Worm (Caenorhabditis elegans) whole organism, dauer: ENCODE measurements around the gene F08G2.8.

ENCODE experiments used
- unc-62 ChIP-seq: sonication (generic microtip); optimal IDR thresholded peaks from 2 replicates; lab custom pipeline; 2017; ENCODE audit warnings: missing biosample characterization, missing genetic modification reagents, missing genetic modification characterization

Gene F08G2.8

DNA sequence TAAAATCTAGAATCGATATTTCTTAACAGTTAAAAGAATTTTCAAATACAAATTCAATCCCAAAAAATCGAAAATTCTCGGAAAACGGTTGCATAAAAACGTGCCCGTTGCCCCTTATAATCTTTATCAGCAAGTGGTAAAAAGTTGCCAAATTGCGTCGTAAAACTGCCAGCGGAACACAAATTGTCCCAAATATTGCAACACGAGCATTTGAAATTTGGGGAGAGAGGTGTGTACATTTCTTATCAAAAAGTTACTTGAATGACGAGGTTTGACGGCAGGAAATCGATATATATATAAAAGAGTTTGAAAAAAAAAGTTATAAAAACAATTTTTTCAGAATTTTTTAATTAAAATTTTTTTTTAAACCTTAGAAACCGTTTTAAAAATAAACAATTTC, 6.1 kb upstream of the F08G2.8 start:
- no peak for TF ChIP-seq unc-62

DNA sequence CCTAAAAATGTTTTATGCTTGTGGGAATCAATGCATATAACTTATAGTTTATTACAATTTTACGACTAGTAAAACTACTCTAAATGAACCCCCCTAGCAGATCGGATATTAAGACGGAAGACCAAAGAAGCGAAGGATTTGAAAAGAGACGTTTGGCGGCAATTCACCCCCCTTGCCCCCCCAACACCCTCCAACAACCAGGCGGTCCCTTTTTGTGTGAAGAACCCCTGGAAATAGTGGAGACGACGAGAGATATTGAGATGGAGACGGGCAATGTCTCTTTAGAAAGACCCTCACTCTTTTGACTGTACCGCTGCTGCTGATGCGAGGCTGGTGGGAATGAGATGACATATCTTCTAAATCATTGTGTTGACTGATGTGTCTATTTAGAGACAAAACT, 4.7 kb upstream of the F08G2.8 start:
- TF ChIP-seq unc-62, result no peak

DNA sequence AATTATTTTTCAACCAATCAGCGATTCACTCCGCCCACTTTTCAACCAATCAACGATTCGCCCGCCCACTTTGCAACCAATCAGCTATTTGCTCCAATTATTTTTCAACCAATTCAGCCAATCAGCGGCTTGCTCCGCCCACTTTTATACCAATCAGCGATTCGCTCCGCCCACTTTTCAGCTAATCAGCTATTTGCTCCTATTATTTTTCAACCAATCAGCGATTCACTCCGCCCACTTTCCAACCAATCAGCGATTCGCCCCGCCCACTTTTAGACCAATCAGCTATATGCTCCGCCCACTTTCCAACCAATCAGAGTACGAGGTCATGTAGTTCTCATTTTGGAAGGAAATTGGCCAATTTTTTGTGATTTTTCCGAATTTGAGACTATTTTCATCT, 3.2 kb downstream of the F08G2.8 start:
- TF ChIP-seq unc-62, result no peak

DNA sequence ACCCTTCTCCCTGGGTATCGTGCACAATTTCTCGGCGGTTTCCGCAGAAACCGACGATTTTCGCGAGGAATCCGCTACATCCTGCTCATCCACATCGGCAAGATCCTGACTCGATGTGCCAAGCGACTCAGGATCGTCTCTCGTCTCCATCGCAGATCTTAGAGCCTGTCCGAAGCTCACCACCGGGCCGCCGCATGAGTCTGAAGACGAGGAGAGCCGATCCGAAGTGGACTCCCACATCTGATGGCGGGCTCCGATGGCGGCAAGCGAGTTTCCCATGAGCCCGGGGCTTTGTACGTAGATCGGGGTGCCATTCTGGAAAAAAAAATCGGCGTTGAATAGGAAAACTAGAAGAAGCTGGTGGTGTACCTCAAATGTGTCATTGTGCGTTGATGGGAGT, 6.2 kb downstream of the F08G2.8 start:
- no peak for TF ChIP-seq unc-62

DNA sequence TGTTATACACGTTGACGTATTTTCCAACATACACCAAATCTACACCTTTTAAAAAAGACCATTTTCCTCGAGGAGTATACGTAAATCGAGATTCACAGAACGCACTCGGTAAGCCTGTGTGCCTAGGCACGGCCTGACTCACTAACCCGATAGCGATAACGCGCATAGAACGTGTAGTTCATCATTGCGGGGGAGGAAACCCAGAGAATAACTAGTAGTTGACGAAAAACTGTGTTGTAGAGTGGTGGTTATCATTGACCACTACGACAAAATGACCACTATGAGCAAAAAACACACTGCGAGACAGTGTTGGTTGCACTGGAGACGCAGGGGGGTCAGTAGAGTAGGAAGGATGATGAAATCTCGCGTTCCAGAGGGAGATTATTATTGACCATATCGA, 7.7 kb downstream of the F08G2.8 start:
- TF ChIP-seq unc-62, result no peak

DNA sequence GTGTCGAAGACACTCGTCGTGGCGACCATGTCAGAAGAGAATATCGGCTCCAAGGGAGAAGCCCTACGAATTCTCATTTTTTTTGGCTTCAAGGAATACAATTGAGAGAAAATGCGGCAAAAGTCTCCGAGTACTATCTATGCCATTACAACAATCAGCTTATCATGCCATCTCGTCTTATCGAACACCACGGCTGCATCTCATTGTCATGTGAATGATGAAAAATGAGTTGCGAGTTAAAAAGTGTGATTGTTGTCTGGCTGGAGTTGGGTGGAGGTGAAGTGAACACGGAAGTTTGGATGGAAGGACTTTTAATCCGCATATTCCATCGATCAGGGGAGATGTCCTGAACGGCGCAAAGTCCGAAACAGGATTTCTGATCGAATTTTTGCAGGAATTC, 8.8 kb downstream of the F08G2.8 start:
- no peak for TF ChIP-seq unc-62

DNA sequence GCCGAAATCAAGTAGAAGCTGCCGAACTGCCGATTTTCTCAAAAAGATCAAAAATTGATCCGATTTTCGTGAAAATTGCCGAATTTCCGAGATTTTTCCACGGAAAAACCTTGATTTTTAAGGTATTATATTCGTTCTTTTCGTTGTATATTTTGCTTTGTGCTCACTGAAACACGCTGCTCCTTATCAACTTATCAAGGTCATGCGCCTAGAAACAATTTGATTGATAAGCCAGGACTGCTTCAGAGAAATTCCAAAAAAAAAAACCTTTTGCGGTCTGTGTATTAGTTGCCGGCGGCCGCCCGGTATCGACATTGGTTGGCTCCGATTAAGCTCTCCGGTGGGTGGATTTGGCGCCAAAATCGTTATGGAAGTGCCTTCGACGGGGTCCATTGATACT, 10.3 kb downstream of the F08G2.8 start:
- no peak for TF ChIP-seq unc-62

DNA sequence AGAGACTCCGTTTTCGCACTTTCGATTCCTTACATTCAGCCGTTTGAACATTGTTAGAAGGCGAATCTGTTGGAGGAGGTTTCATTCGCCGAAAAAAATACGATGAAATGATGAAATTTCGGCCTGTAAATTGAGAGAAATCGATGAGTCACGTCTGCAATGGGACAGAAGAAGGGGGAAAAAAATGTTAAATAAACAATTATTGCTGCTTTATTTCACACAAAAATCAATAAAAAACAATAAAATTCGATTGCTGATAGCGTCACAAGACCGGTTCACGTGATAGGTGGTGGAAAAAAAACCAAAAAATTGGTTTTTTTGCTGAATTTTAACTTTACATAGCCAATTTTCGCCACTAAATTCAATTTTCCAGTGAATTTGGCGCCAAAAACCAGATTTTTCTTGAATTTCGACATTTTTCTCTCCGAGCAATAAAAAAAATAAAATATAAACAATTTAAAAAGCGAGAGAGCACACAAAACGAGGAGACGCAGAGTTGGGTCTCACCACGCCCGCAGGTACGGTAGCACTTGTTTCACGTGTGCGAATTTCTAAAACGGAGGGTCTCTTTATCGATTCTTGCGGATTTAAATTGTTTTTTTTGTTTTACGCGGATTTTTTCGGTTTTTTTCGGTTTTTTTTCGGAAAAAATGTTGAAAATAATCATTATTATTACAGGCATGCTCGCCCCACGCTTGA, 20.2 kb downstream of the F08G2.8 start, which contains the start of the genes cup-14 and ndub-8:
Gene cup-14, minus strand, starts transcription at position 51 of the 699 bp plus-strand sequence.
Gene ndub-8, plus strand, starts transcription at position 679 of the 699 bp plus-strand sequence.
- TF ChIP-seq unc-62, result no peak

DNA sequence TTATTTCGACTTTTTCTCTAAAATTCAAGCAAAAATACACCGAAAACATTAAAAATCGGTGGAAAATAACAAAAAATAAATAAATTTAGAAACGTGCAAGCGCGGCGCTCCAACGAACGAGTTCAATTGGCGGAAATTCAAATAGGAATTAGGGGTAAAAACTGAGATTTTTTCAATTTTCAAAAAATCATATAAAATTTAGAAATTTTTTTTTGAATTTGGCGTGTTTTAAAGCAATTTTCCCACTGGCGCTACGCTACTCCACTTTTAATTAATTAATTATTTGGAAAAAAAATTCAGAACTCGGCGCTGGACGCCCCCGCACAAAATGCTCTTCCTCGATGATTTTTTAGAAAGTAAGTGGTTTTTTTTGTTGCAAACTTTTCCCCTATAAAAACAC, 23.6 kb downstream of the F08G2.8 start, which contains the start of gene ing-3:
Gene ing-3, plus strand, starts transcription at position 301 of the 400 bp plus-strand sequence.
- TF ChIP-seq unc-62, result no peak

DNA sequence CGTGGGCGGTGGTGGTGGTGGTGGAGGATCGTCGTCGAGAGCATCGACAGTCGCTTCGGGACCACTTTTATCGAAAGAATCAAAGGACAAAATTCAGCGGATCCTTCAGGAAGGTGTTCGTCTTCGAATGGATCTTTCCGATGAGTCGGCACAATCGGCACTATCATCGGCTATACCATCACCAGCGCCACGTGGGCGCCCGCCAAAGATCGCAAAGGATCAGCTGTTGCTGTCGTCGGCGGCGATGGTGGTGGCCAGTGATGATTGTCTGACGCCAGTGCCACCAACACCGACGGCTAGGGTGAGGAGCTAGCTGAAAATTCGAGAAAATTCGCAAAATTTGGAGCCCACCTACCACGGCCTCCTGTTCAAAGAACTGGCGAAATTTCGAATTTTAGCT, 25.9 kb downstream of the F08G2.8 start:
- no peak for TF ChIP-seq unc-62

DNA sequence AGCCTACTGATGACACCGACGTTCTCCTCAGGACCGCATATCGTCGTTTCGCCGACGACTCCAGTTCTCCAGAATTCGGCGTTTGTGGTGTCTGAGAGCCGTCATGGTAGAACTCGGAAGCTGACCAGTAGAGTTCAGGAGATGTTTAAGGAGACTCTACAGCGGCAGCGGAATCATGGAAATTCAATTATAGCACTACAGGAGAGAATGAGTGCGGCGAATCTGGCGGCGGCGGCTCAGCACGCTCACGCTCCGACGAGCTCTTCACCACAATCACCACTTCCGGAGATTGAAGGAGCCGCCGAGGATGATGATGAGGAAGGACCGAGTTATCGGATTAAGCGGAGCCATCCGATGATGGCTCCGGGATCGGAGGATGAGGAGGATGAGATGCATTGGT, 27.5 kb downstream of the F08G2.8 start:
- TF ChIP-seq unc-62, result no peak

DNA sequence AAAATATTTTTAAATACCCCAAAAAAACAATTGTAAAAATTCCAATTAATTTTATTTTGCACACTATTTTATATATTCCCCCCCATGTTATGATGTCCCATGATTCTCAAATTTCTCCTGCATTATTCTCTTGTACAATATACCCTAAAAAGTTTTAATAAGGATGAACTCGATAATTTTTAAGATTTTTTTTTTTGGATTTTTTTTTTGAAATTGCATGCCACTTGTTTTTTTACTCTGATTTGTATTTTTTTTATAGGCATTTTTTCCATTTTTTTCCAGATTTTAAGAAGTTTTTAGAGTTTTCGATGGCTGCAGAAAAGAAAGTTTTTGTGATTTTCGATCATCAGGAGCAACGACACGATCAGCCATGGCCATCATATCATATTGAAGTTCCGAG, 30.3 kb downstream of the F08G2.8 start, which contains the start of gene hda-10:
Gene hda-10, plus strand, starts transcription at position 301 of the 400 bp plus-strand sequence.
- no peak for TF ChIP-seq unc-62

DNA sequence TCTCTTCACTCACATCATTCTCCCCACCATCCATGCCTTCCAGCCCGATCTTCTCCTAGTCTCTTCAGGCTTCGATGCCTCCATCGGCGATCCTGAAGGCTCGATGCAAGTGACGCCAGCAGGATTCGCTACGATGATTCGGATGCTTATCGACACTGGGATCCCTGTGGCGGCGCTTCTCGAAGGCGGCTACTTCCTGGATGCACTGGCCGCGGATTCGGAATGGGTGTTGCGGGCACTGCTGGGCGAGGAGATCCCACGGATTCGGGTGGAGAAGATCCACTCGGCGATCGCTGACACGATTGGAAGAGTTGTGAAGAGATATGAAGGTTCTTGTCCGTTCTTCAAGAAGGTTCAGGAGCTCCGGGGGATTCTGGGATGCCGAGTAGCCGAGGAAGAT, 34.3 kb downstream of the F08G2.8 start:
- no peak for TF ChIP-seq unc-62

DNA sequence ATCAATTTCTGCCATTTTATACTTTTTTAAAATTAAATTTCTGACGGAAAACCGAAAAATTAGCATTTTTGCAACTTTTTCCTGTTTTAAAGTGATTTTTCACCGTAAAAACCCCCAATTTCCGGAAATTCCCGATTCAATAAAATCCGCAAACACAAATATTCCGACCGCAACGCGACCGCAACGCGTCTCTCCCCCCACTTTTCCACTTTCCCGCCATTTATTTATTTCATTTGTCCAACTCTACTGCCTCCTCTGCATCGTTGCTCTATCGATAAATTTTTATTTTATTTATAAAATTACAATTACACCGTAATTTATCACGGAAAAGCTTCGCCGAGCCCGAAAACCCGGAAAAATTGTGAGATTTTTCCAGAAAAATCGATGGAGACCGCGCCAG, 36.2 kb downstream of the F08G2.8 start, which contains the start of gene mcd-1:
Gene mcd-1, plus strand, starts transcription at position 267 of the 400 bp plus-strand sequence.
- no peak for TF ChIP-seq unc-62

DNA sequence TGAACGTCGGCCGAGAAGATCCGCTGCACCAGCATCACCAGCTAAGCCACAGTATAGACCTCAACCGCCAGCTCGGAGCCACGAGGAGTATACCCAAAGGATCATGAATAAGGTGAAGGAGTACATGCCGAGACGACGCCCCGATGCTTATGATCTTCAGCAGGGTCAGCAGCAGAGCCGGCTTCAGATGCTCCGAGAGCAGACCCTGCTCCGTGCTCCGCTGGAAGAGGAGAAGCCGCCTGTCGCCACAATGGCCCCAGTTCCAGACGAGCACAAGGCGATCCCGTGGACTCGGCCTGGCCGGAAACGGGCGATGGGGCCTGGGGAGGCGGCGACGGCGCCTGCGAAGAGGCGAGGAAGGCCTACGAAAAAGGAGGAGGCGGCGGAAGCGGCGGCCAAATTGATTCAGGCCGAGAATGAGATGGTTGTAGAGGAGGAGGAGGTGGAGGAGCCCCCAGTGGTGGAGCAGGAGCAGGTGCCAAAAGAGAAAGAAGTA, 44.2 kb downstream of the F08G2.8 start:
- no peak for TF ChIP-seq unc-62

DNA sequence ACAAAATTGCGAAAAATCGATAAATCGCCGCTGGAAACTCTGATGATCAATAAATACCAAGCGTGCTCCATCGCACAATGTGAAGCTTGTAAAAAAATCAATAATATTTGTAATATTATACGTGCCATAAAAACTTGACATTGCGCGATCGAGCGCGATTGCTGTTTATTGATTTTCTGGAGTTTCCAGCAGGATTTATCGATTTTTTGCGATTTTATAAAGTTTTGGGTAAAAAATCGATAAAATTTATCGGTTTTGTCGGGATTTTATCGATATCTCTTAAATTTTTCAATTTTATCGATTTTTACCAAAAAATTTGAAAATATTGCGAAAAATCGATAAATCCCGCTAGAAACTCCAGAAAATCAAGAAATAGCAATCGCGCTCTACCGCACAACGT, 47.7 kb downstream of the F08G2.8 start:
- TF ChIP-seq unc-62, result no peak

DNA sequence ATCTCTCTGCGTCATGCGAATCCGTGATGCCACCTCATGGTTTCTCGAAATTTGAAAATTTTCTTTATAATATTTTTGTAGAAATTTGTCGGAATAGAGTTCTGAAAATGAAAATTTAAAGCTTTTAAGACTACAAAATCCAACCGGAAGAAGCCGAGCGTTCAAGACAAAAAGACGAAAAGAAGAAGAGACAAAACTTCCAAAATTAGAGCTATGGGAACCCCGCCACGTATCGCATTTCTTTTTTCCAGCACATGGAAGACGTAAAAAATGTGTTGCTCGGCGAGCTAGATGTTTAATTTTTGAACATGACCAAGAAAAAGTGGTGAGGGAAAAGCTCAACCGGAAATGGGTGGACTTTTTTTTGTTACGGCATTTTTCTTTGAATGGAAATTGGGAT, 49.9 kb downstream of the F08G2.8 start, which contains the start of gene W02B8.1:
Gene W02B8.1, minus strand, starts transcription at position 101 of the 400 bp plus-strand sequence.
- TF ChIP-seq unc-62, result no peak

DNA sequence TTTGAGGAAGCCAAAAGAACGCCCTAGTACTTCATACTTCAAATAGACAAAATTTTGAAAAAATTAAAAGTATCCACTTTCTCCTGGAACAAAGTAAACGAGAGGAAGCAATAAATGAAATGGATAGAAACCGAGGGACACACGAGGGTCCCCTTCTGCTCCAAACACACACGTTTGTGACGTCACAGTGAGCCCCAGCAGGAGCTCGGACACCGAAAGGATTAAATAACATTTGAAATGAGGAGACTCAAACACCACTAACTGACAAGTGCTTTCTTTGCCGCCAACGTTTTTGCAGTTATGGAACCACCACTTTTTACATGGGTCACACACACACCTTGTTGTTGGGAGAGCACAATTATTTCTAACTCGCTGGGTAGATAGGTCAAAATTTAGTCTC, 51.4 kb downstream of the F08G2.8 start:
- no peak for TF ChIP-seq unc-62
